Worm (Caenorhabditis elegans): ENCODE results near the gene C34F11.8.

ce11 chrII:5237699-5238098 is 26.9 kb upstream of the C34F11.8 start:
- TF ChIP-seq madf-9 (GFP tag; conservative IDR thresholded peaks at IDR 0.05) (no peak), hlh-30 (tag; optimal IDR thresholded peaks at IDR 0.05; ENCODE audit: insufficient read depth) (no peak), aha-1 (tag) (peak; percentile 93), nhr-76 (tag; optimal IDR thresholded peaks at IDR 0.05) (no peak), F26F4.8 (GFP tag; conservative IDR thresholded peaks at IDR 0.05) (no peak), daf-12 (tag; optimal IDR thresholded peaks at IDR 0.05) (no peak), zag-1 (tag; optimal IDR thresholded peaks at IDR 0.05) (no peak), ceh-82 (tag; optimal IDR thresholded peaks at IDR 0.05) (no peak)
